Fruit fly (Drosophila melanogaster): ENCODE results near the gene eag.

The eag gene

dm6 chrX:14936250-14936649 lies 19.0 kb upstream of the eag start:
- TF ChIP-seq CG11617 (GFP tag; optimal IDR thresholded peaks at IDR 0.05) (no peak), pad (GFP tag; optimal IDR thresholded peaks at IDR 0.05) (no peak), CG1620 (GFP tag; optimal IDR thresholded peaks at IDR 0.05) (no peak), CG7101 (tag; optimal IDR thresholded peaks at IDR 0.05) (no peak), cnc (optimal IDR thresholded peaks at IDR 0.05) (no peak), tj (GFP tag; optimal IDR thresholded peaks at IDR 0.05) (no peak), kay (GFP tag; ENCODE audit: borderline replicate concordance) (no peak), CG33017 (tag; optimal IDR thresholded peaks at IDR 0.05) (no peak)

DNA sequence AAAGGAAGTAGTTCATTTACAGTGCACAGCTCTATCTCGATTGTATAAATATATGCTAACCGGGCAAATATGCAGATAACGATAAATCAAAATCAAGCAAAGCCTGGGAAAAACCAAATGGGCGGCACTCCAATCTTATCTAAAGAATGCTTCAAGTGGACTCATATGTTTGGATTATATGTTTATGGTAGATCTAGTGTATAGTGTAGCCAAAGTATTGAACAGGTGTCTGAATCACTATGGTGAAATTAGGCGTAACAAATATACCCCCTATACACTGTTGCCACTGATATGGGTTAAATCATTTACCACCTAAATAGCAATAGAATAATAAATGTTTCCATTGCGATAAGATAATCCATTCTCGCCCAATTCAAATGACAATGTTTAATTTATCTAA lies 8.8 kb upstream of the eag start:
- no peak for TF ChIP-seq tj (GFP tag; optimal IDR thresholded peaks at IDR 0.05)
- TF ChIP-seq CG14711 (tag; optimal IDR thresholded peaks at IDR 0.05), result no peak
- no peak for TF ChIP-seq ovo (GFP tag; optimal IDR thresholded peaks at IDR 0.05)
- no peak for TF ChIP-seq CG11617 (GFP tag; optimal IDR thresholded peaks at IDR 0.05)
- no peak for TF ChIP-seq kay (GFP tag; ENCODE audit: borderline replicate concordance)
- no peak for TF ChIP-seq CG12768 (GFP tag; optimal IDR thresholded peaks at IDR 0.05)
- TF ChIP-seq cnc (optimal IDR thresholded peaks at IDR 0.05), result no peak
- TF ChIP-seq Mnt (GFP tag; optimal IDR thresholded peaks at IDR 0.05), result no peak
- no peak for TF ChIP-seq CG33017 (tag; optimal IDR thresholded peaks at IDR 0.05)
- no peak for TF ChIP-seq toe (GFP tag; optimal IDR thresholded peaks at IDR 0.05)
- no peak for TF ChIP-seq cic (GFP tag; optimal IDR thresholded peaks at IDR 0.05)
- no peak for TF ChIP-seq pad (GFP tag; optimal IDR thresholded peaks at IDR 0.05)

- TF ChIP-seq cic (GFP tag; optimal IDR thresholded peaks at IDR 0.05) (peak; percentile 41), CG33017 (tag; optimal IDR thresholded peaks at IDR 0.05) (peak; percentile 72), bab1 (GFP tag; optimal IDR thresholded peaks at IDR 0.05) (peak; percentile 8), tj (GFP tag; optimal IDR thresholded peaks at IDR 0.05) (peak; percentile 95), CG5204 (GFP tag; optimal IDR thresholded peaks at IDR 0.05) (peak; percentile 59), CG12768 (GFP tag; optimal IDR thresholded peaks at IDR 0.05) (peak; percentile 99), toe (GFP tag; optimal IDR thresholded peaks at IDR 0.05) (peak; percentile 71), CG1620 (GFP tag; optimal IDR thresholded peaks at IDR 0.05) (peak; percentile 40), CG7101 (tag; optimal IDR thresholded peaks at IDR 0.05) (peak; percentile 67), Mnt (GFP tag; optimal IDR thresholded peaks at IDR 0.05) (peak; percentile 53), kay (GFP tag; ENCODE audit: borderline replicate concordance) (peak; percentile 83), ovo (GFP tag; optimal IDR thresholded peaks at IDR 0.05) (peak; percentile 73), Clk (GFP tag; optimal IDR thresholded peaks at IDR 0.05) (peak; percentile 73), CG14711 (tag; optimal IDR thresholded peaks at IDR 0.05) (peak; percentile 64), cnc (optimal IDR thresholded peaks at IDR 0.05) (no peak), CG11617 (GFP tag; optimal IDR thresholded peaks at IDR 0.05) (peak; percentile 85), pad (GFP tag; optimal IDR thresholded peaks at IDR 0.05) (peak; percentile 52), Crg-1 (GFP tag; optimal IDR thresholded peaks at IDR 0.05) (peak; percentile 58), Hr96 (GFP tag; optimal IDR thresholded peaks at IDR 0.05) (peak; percentile 90), CG7045 (GFP tag; optimal IDR thresholded peaks at IDR 0.05) (peak; percentile 79)
These were observed 7.9 kb upstream of the eag start for dm6 chrX:14947399-14947798.

DNA sequence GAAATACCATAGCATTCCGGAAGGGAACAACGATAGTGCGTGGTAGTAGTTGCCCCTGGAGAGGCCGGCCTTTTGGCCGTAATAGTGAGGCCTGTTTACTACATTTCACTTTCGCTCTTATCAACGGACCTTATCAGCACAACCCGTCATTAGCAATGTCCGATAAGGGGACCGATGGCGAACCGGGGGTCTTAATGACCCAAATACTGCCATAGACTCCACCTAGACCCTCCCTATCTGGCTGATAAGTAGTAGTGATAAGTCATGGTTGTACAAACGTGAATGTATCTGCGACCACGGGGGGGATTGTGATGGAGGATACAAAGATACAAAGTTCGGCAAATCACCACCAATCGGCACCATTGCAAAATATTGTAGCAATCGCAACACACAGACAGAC lies 6.0 kb upstream of the eag start:
- no peak for TF ChIP-seq bab1 (GFP tag; optimal IDR thresholded peaks at IDR 0.05)
- no peak for TF ChIP-seq pad (GFP tag; optimal IDR thresholded peaks at IDR 0.05)
- TF ChIP-seq cic (GFP tag; optimal IDR thresholded peaks at IDR 0.05), result no peak
- peak; percentile 11 for TF ChIP-seq Hr96 (GFP tag; optimal IDR thresholded peaks at IDR 0.05)
- peak; percentile 12 for TF ChIP-seq Mnt (GFP tag; optimal IDR thresholded peaks at IDR 0.05)

- TF ChIP-seq CG5204 (GFP tag; optimal IDR thresholded peaks at IDR 0.05), result peak; percentile 90
- TF ChIP-seq CG7101 (tag; optimal IDR thresholded peaks at IDR 0.05), result peak; percentile 97
- TF ChIP-seq ovo (GFP tag; optimal IDR thresholded peaks at IDR 0.05), result peak; percentile 93
- peak; percentile 93 for TF ChIP-seq kay (GFP tag; ENCODE audit: borderline replicate concordance)
- TF ChIP-seq cnc (optimal IDR thresholded peaks at IDR 0.05), result no peak
- TF ChIP-seq pad (GFP tag; optimal IDR thresholded peaks at IDR 0.05), result no peak
- TF ChIP-seq Mnt (GFP tag; optimal IDR thresholded peaks at IDR 0.05), result peak; percentile 85
- TF ChIP-seq tj (GFP tag; optimal IDR thresholded peaks at IDR 0.05), result peak; percentile 92
- peak; percentile 90 for TF ChIP-seq CG12768 (GFP tag; optimal IDR thresholded peaks at IDR 0.05)
- peak; percentile 98 for TF ChIP-seq CG1620 (GFP tag; optimal IDR thresholded peaks at IDR 0.05)
- TF ChIP-seq bab1 (GFP tag; optimal IDR thresholded peaks at IDR 0.05), result peak; percentile 99
- peak; percentile 79 for TF ChIP-seq toe (GFP tag; optimal IDR thresholded peaks at IDR 0.05)
- peak; percentile 88 for TF ChIP-seq CG7045 (GFP tag; optimal IDR thresholded peaks at IDR 0.05)
- TF ChIP-seq Clk (GFP tag; optimal IDR thresholded peaks at IDR 0.05), result peak; percentile 61
- peak; percentile 93 for TF ChIP-seq CG14711 (tag; optimal IDR thresholded peaks at IDR 0.05)
- TF ChIP-seq CG33017 (tag; optimal IDR thresholded peaks at IDR 0.05), result peak; percentile 92
- TF ChIP-seq Crg-1 (GFP tag; optimal IDR thresholded peaks at IDR 0.05), result peak; percentile 96
- peak; percentile 99 for TF ChIP-seq CG11617 (GFP tag; optimal IDR thresholded peaks at IDR 0.05)
- TF ChIP-seq cic (GFP tag; optimal IDR thresholded peaks at IDR 0.05), result no peak
- TF ChIP-seq Hr96 (GFP tag; optimal IDR thresholded peaks at IDR 0.05), result peak; percentile 91
These were observed 4.7 kb upstream of the eag start for dm6 chrX:14950273-14951272.

DNA sequence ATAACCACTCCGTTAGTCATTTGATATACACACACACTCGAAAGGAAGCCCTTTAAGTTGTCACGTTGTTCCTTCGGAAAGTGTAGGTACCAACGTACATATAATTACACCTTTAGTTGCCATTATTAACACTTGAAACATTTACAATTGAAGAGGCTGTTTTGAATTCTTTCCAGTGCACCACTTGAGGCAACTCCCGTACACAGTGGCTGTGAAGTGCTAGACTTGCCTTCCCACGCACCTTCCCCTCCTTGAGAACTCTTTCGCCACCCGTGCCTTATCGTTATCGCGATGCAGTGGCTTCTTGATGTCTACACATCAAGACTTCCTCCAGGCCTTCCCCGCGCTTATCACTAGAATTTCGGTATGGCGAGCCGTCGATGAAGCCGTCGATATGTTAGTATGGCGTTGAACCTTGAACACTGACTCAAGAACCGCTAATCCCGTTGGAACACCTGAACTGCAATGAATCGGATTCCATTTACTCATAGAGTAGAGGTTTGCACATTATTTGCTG lies 3.9 kb upstream of the eag start:
- TF ChIP-seq bab1 (GFP tag; optimal IDR thresholded peaks at IDR 0.05) (no peak), pad (GFP tag; optimal IDR thresholded peaks at IDR 0.05) (peak; percentile 98), ovo (GFP tag; optimal IDR thresholded peaks at IDR 0.05) (peak; percentile 1)
